Worm (Caenorhabditis elegans) whole organism, midembryonic: ENCODE measurements around the gene mre-11.

Source experiments
- T22C8.4 ChIP-seq: fragments of 200-800 bp; sonication (Bioruptor generic); IDR thresholded peaks from 2 replicates; pipeline ENCODE4 v1.3.6; 2022; ENCODE audit warnings: missing genetic modification characterization, missing compliant biosample characterization
- ztf-29 ChIP-seq: fragments of 200-800 bp; sonication (Bioruptor generic); IDR thresholded peaks from 2 replicates; pipeline ENCODE4 v1.3.6; 2022; ENCODE audit warnings: missing genetic modification reagents, missing genetic modification characterization, missing compliant biosample characterization

DNA sequence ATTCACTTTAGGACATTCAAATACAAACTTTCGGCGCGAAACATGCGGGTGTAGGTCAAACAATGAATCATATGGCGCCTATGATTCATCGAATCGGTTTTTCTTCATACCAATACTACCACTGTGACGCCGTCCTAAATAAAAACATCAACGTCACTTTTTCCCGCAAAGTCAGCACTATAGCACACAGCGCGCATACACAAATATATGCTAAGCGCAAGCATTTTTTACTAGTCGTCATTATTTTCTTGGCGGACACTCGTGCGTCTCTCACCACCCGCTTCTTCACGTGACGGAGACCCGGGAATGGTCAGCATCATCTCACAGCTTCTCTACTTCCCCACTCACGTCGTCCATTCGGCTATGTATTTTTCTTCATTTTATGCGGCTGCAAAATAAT, 13.5 kb downstream of the mre-11 start:
- no peak for TF ChIP-seq ztf-29 (GFP tag; lab: Robert Waterston, UW)
- TF ChIP-seq T22C8.4 (GFP tag; lab: Robert Waterston, UW), result no peak
